Worm (Caenorhabditis elegans) whole organism, late embryonic: ENCODE data around the gene T28A11.17.

Experiments used
- ceh-30 ChIP-seq: fragments of 150-350 bp; optimal IDR thresholded peaks from 2 replicates; lab custom pipeline; 2014; ENCODE audit warnings: missing biosample characterization, missing genetic modification characterization
- fax-1 ChIP-seq: sonication (generic microtip); optimal IDR thresholded peaks from 2 replicates; lab custom pipeline; 2016; ENCODE audit warnings: missing genotype, missing genetic modification characterization, missing compliant biosample characterization
- gmeb-2 ChIP-seq: sonication (generic microtip); optimal IDR thresholded peaks from 2 replicates; lab custom pipeline; 2016; ENCODE audit warnings: missing genetic modification characterization, inconsistent platforms, missing compliant biosample characterization
- npax-4 ChIP-seq: sonication (generic microtip); optimal IDR thresholded peaks from 2 replicates; lab custom pipeline; 2016; ENCODE audit warnings: missing genetic modification characterization, missing compliant biosample characterization
- pag-3 ChIP-seq: sonication (generic microtip); optimal IDR thresholded peaks from 2 replicates; lab custom pipeline; 2016; ENCODE audit warnings: missing compliant biosample characterization, missing genetic modification characterization, borderline replicate concordance
- pax-1 ChIP-seq: fragments of 150-350 bp; optimal IDR thresholded peaks from 2 replicates; lab custom pipeline; 2014; ENCODE audit warnings: missing biosample characterization, missing genetic modification characterization
- pha-4 ChIP-seq: fragments of 150-350 bp; optimal IDR thresholded peaks from 2 replicates; lab custom pipeline; 2018; ENCODE audit warnings: missing biosample characterization, missing genetic modification reagents, missing genetic modification characterization
- tbx-2 ChIP-seq: sonication (generic microtip); optimal IDR thresholded peaks from 2 replicates; lab custom pipeline; 2016; ENCODE audit warnings: missing genetic modification characterization, missing compliant biosample characterization

DNA sequence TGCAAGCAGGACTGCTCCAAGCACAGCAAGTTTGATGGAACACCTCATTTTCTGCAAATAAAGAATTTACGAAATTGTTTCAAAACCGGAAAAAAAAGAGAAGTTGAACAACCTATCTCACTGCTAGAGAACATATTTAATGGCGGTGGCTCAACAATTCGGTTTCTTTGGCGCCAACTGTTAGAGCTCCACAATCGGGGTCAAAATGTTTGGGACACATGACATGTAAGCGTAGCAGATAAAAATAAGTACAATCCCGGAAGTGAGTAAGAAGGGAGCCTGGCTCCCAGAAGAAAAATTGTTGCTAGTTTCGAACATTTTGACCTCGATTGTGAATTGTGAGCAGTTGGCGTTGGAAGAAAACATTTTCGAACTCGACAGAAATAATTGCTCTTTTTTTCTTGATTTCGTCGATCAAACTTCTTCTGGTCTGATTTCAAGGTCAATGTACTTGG is 6.9 kb downstream of the T28A11.17 start, which contains the start of gene T28A11.16:
- TF ChIP-seq pax-1 (tag; lab: Kevin White, UChicago) (no peak), fax-1 (tag; lab: Kevin White, UChicago) (no peak), ceh-30 (tag; lab: Kevin White, UChicago) (no peak), gmeb-2 (tag; lab: Kevin White, UChicago) (no peak), npax-4 (no peak), tbx-2 (tag; lab: Kevin White, UChicago) (no peak), pha-4 (tag; lab: Kevin White, UChicago) (no peak), pag-3 (tag; lab: Kevin White, UChicago) (no peak)
